Fruit fly (Drosophila melanogaster): ENCODE measurements around the gene CG5608.

- TF ChIP-seq Dll (optimal IDR thresholded peaks at IDR 0.05) (no peak), CG8478 (optimal IDR thresholded peaks at IDR 0.05) (no peak), psq (optimal IDR thresholded peaks at IDR 0.05) (no peak), pan (optimal IDR thresholded peaks at IDR 0.05) (no peak), usp (GFP tag; optimal IDR thresholded peaks at IDR 0.05) (no peak)
Observed at dm6 chr3R:12433764-12434163, 31.3 kb downstream of the CG5608 start, which contains the start of the genes Aos1 and Srlp.
